Fruit fly (Drosophila melanogaster) Kc167 (cell line): Measurements from ENCODE around the gene CycB3.

Source experiments
- Myc ChIP-seq: fragments of >200 bp; optimal IDR thresholded peaks from 2 replicates; lab custom pipeline; 2017; ENCODE audit warnings: missing external identifiers
- psq ChIP-seq: fragments of >200 bp; optimal IDR thresholded peaks from 2 replicates; lab custom pipeline; 2017; ENCODE audit warnings: missing external identifiers

dm6 chr3R:24828234-24828633, 42.4 kb downstream of the CycB3 start, which contains the start of gene RabX4:
- TF ChIP-seq psq (lab: Kevin White, UChicago) (no peak), Myc (no peak)
